Fruit fly (Drosophila melanogaster) whole organism, embryonic: ENCODE data around the gene Pop5.

ENCODE experiments used
- Atf-2 ChIP-seq: fragments of 200-800 bp; sonication (Bioruptor generic); optimal IDR thresholded peaks from 2 replicates; lab custom pipeline; 2016; ENCODE audit warnings: missing biosample characterization, missing genetic modification characterization
- Atf6 ChIP-seq: fragments of 200-800 bp; sonication (Bioruptor generic); IDR thresholded peaks from 2 replicates; pipeline ENCODE4 v1.3.6; 2022; ENCODE audit warnings: missing biosample characterization, missing genetic modification characterization
- Bteb2 ChIP-seq: fragments of 200-800 bp; sonication (Bioruptor generic); optimal IDR thresholded peaks from 2 replicates; lab custom pipeline; 2016; ENCODE audit warnings: missing biosample characterization, missing genetic modification characterization
- CG10147 ChIP-seq: fragments of 200-800 bp; sonication (Bioruptor generic); optimal IDR thresholded peaks from 2 replicates; lab custom pipeline; 2019; ENCODE audit warnings: missing biosample characterization, mild to moderate bottlenecking, missing genetic modification characterization, moderate library complexity
- CG11247 ChIP-seq: fragments of 200-800 bp; sonication (Bioruptor generic); IDR thresholded peaks from 2 replicates; pipeline ENCODE4 v1.3.6; 2022; ENCODE audit warnings: missing biosample characterization, missing genetic modification characterization
- CG11504 ChIP-seq: fragments of 200-800 bp; sonication (Bioruptor generic); optimal IDR thresholded peaks from 3 replicates; lab custom pipeline; 2019; ENCODE audit warnings: missing biosample characterization, mild to moderate bottlenecking, missing genetic modification characterization, moderate library complexity
- CG1233 ChIP-seq: fragments of 200-800 bp; sonication (Bioruptor generic); optimal IDR thresholded peaks from 4 replicates; lab custom pipeline; 2018; ENCODE audit warnings: missing biosample characterization, mild to moderate bottlenecking, missing genetic modification characterization
- CG13123 ChIP-seq: fragments of 200-800 bp; sonication (Bioruptor generic); optimal IDR thresholded peaks from 2 replicates; lab custom pipeline; 2016; ENCODE audit warnings: missing biosample characterization, missing genetic modification characterization
- CG14014 ChIP-seq: fragments of 200-800 bp; sonication (Bioruptor generic); IDR thresholded peaks from 2 replicates; pipeline ENCODE4 v1.3.6; 2022; ENCODE audit warnings: missing biosample characterization, missing genetic modification characterization
- CG15479 ChIP-seq: fragments of 200-800 bp; sonication (Bioruptor generic); optimal IDR thresholded peaks from 3 replicates; lab custom pipeline; 2019; ENCODE audit warnings: missing biosample characterization, mild to moderate bottlenecking, missing genetic modification characterization, moderate library complexity
- CG17612 ChIP-seq: fragments of 200-800 bp; sonication (Bioruptor generic); IDR thresholded peaks from 2 replicates; pipeline ENCODE4 v1.3.6; 2022; ENCODE audit warnings: missing biosample characterization, missing genetic modification characterization
- CG18011 ChIP-seq: fragments of 200-800 bp; sonication (Bioruptor generic); optimal IDR thresholded peaks from 2 replicates; lab custom pipeline; 2017; ENCODE audit warnings: missing biosample characterization, missing genetic modification characterization, mild to moderate bottlenecking, moderate library complexity, missing genotype
- CG18599 ChIP-seq: fragments of 200-800 bp; sonication (Bioruptor generic); optimal IDR thresholded peaks from 3 replicates; lab custom pipeline; 2017; ENCODE audit warnings: missing biosample characterization, missing genetic modification characterization, mild to moderate bottlenecking, moderate library complexity, missing genetic modification reagents
- CG3065 ChIP-seq: fragments of 200-800 bp; sonication (Bioruptor generic); optimal IDR thresholded peaks from 2 replicates; lab custom pipeline; 2016; ENCODE audit warnings: missing biosample characterization, missing genetic modification characterization
- CG3163 ChIP-seq: fragments of 200-800 bp; sonication (Bioruptor generic); optimal IDR thresholded peaks from 3 replicates; lab custom pipeline; 2016; ENCODE audit warnings: missing biosample characterization, missing genetic modification characterization
- CG3281 ChIP-seq: fragments of 200-800 bp; sonication (Bioruptor generic); optimal IDR thresholded peaks from 3 replicates; lab custom pipeline; 2017; ENCODE audit warnings: missing biosample characterization, mild to moderate bottlenecking, missing genetic modification characterization
- CG34376 ChIP-seq: fragments of 200-800 bp; sonication (Bioruptor generic); optimal IDR thresholded peaks from 2 replicates; lab custom pipeline; 2018; ENCODE audit warnings: missing biosample characterization, mild to moderate bottlenecking, missing genetic modification characterization
- CG34422 ChIP-seq: fragments of 200-800 bp; sonication (Bioruptor generic); IDR thresholded peaks from 3 replicates; pipeline ENCODE4 v1.3.6; 2022; ENCODE audit warnings: missing biosample characterization, missing genetic modification characterization
- CG4707 ChIP-seq: fragments of 200-800 bp; sonication (Bioruptor generic); optimal IDR thresholded peaks from 2 replicates; lab custom pipeline; 2018; ENCODE audit warnings: missing biosample characterization, mild to moderate bottlenecking, missing genetic modification characterization, moderate library complexity
- CG7745 ChIP-seq: fragments of 200-800 bp; sonication (Bioruptor generic); optimal IDR thresholded peaks from 2 replicates; lab custom pipeline; 2018; ENCODE audit warnings: missing biosample characterization, mild to moderate bottlenecking, missing genetic modification characterization, moderate library complexity
- CG9727 ChIP-seq: fragments of 200-800 bp; sonication (Bioruptor generic); optimal IDR thresholded peaks from 3 replicates; lab custom pipeline; 2017; ENCODE audit warnings: missing biosample characterization, mild to moderate bottlenecking, missing genetic modification characterization
- CG9797 ChIP-seq: fragments of 200-800 bp; sonication (Bioruptor generic); optimal IDR thresholded peaks from 3 replicates; lab custom pipeline; 2018; ENCODE audit warnings: missing biosample characterization, mild to moderate bottlenecking, missing genetic modification characterization
- Dip2 ChIP-seq: fragments of 200-800 bp; sonication (Bioruptor generic); IDR thresholded peaks from 2 replicates; pipeline ENCODE4 v1.3.6; 2022; ENCODE audit warnings: missing biosample characterization, missing genetic modification characterization
- E2f1 ChIP-seq: fragments of 200-800 bp; sonication (Bioruptor generic); IDR thresholded peaks from 2 replicates; pipeline ENCODE4 v1.3.6; 2022; ENCODE audit warnings: missing biosample characterization, missing genetic modification characterization
- Ets65A ChIP-seq: fragments of 200-800 bp; sonication (Bioruptor generic); peaks from one replicate; lab custom pipeline; 2016; ENCODE audit warnings: missing biosample characterization, missing genetic modification characterization
- Ets97D ChIP-seq: fragments of 200-800 bp; sonication (Bioruptor generic); optimal IDR thresholded peaks from 3 replicates; lab custom pipeline; 2016; ENCODE audit warnings: missing biosample characterization, missing genetic modification characterization
- Gug ChIP-seq: fragments of 200-800 bp; sonication (Bioruptor generic); IDR thresholded peaks from 4 replicates; pipeline ENCODE4 v1.3.6; 2022; ENCODE audit warnings: missing biosample characterization, missing genetic modification characterization
- Med ChIP-seq: fragments of 200-800 bp; sonication (Bioruptor generic); peaks from one replicate; lab custom pipeline; 2016; ENCODE audit warnings: missing biosample characterization, missing genetic modification characterization, mild to moderate bottlenecking, inconsistent platforms, moderate library complexity
- Meics ChIP-seq: fragments of 200-800 bp; sonication (Bioruptor generic); optimal IDR thresholded peaks from 2 replicates; lab custom pipeline; 2017; ENCODE audit warnings: missing biosample characterization, mild to moderate bottlenecking, missing genetic modification characterization
- NfI ChIP-seq: fragments of 200-800 bp; sonication (Bioruptor generic); optimal IDR thresholded peaks from 3 replicates; lab custom pipeline; 2018; ENCODE audit warnings: missing biosample characterization, mild to moderate bottlenecking, missing genetic modification characterization, moderate library complexity
- Pdp1 ChIP-seq, 2 experiments: fragments of 200-800 bp; sonication (Bioruptor generic); optimal IDR thresholded peaks; 3 replicates each; lab custom pipeline; 2016; ENCODE audit warnings: missing biosample characterization in 2 of 2, missing genetic modification characterization in 2 of 2, mild to moderate bottlenecking in 1 of 2, moderate library complexity in 1 of 2
- Spps ChIP-seq: fragments of 200-800 bp; sonication (Bioruptor generic); optimal IDR thresholded peaks from 2 replicates; lab custom pipeline; 2018; ENCODE audit warnings: missing biosample characterization, mild to moderate bottlenecking, missing genetic modification characterization
- Xbp1 ChIP-seq: fragments of 200-800 bp; sonication (Bioruptor generic); optimal IDR thresholded peaks from 3 replicates; lab custom pipeline; 2016; ENCODE audit warnings: missing biosample characterization, mild to moderate bottlenecking, missing genetic modification characterization
- aop ChIP-seq: fragments of 200-800 bp; sonication (Bioruptor generic); IDR thresholded peaks from 2 replicates; pipeline ENCODE4 v1.3.6; 2022; ENCODE audit warnings: missing biosample characterization, missing genetic modification characterization
- bowl ChIP-seq: fragments of 200-800 bp; sonication (Bioruptor generic); IDR thresholded peaks from 2 replicates; pipeline ENCODE4 v1.3.6; 2022; ENCODE audit warnings: missing biosample characterization, missing genetic modification characterization
- bsh ChIP-seq, 2 experiments: fragments of 200-800 bp; sonication (Bioruptor generic); optimal IDR thresholded peaks; 2 replicates each; lab custom pipeline; 2017 to 2018; ENCODE audit warnings: mild to moderate bottlenecking in 2 of 2, missing biosample characterization in 2 of 2, missing genetic modification characterization in 2 of 2, moderate library complexity in 1 of 2
- crc ChIP-seq: fragments of 200-800 bp; sonication (Bioruptor generic); optimal IDR thresholded peaks from 2 replicates; lab custom pipeline; 2016; ENCODE audit warnings: missing biosample characterization, missing genetic modification characterization
- crp ChIP-seq, 2 experiments: fragments of 200-800 bp; sonication (Bioruptor generic); optimal IDR thresholded peaks; 2 replicates in 1 of 2; 3 replicates in 1 of 2; lab custom pipeline; 2017; ENCODE audit warnings: missing biosample characterization in 2 of 2, missing genetic modification characterization in 2 of 2, mild to moderate bottlenecking in 1 of 2, moderate library complexity in 1 of 2
- dati ChIP-seq: fragments of 200-800 bp; sonication (Bioruptor generic); IDR thresholded peaks from 2 replicates; pipeline ENCODE4 v1.3.6; 2022; ENCODE audit warnings: missing biosample characterization, missing genetic modification characterization
- en ChIP-seq: fragments of 200-800 bp; sonication (Bioruptor generic); optimal IDR thresholded peaks from 2 replicates; lab custom pipeline; 2016; ENCODE audit warnings: missing biosample characterization, missing genetic modification characterization
- ewg ChIP-seq: fragments of 200-800 bp; sonication (Bioruptor generic); optimal IDR thresholded peaks from 3 replicates; lab custom pipeline; 2017; ENCODE audit warnings: mild to moderate bottlenecking, missing biosample characterization, missing genetic modification reagents, missing genetic modification characterization
- gcm2 ChIP-seq: fragments of 200-800 bp; sonication (Bioruptor generic); optimal IDR thresholded peaks from 2 replicates; lab custom pipeline; 2016; ENCODE audit warnings: missing biosample characterization, missing genetic modification characterization
- hbn ChIP-seq: fragments of 200-800 bp; sonication (Bioruptor generic); IDR thresholded peaks from 2 replicates; pipeline ENCODE4 v1.3.6; 2022; ENCODE audit warnings: missing biosample characterization, missing genetic modification characterization; ENCODE audit not compliant: partially characterized antibody
- kay ChIP-seq: fragments of 200-800 bp; sonication (Bioruptor generic); optimal IDR thresholded peaks from 2 replicates; lab custom pipeline; 2016; ENCODE audit warnings: missing biosample characterization, missing genetic modification characterization
- onecut ChIP-seq: fragments of 200-800 bp; sonication (Bioruptor generic); IDR thresholded peaks from 2 replicates; pipeline ENCODE4 v1.3.6; 2022; ENCODE audit warnings: missing biosample characterization, missing genetic modification characterization
- pum ChIP-seq: fragments of 200-800 bp; sonication (Bioruptor generic); optimal IDR thresholded peaks from 2 replicates; lab custom pipeline; 2016; ENCODE audit warnings: missing biosample characterization, missing genetic modification characterization
- sens-2 ChIP-seq: fragments of 200-800 bp; sonication (Bioruptor generic); IDR thresholded peaks from 2 replicates; pipeline ENCODE4 v1.3.6; 2022; ENCODE audit warnings: missing biosample characterization, missing genetic modification characterization
- sob ChIP-seq: fragments of 200-800 bp; sonication (Bioruptor generic); IDR thresholded peaks from 2 replicates; pipeline ENCODE4 v1.3.6; 2022; ENCODE audit warnings: missing biosample characterization, missing genetic modification characterization
- tin ChIP-seq: fragments of 200-800 bp; sonication (Bioruptor generic); optimal IDR thresholded peaks from 3 replicates; lab custom pipeline; 2016; ENCODE audit warnings: missing biosample characterization, missing genetic modification characterization
- tna ChIP-seq: fragments of 200-800 bp; sonication (Bioruptor generic); IDR thresholded peaks from 2 replicates; pipeline ENCODE4 v1.3.6; 2022; ENCODE audit warnings: missing biosample characterization, missing genetic modification characterization; ENCODE audit not compliant: partially characterized antibody
- trh ChIP-seq: fragments of 200-800 bp; sonication (Bioruptor generic); optimal IDR thresholded peaks from 2 replicates; lab custom pipeline; 2016; ENCODE audit warnings: missing biosample characterization, missing genetic modification characterization
- ttk ChIP-seq: fragments of 200-800 bp; sonication (Bioruptor generic); IDR thresholded peaks from 2 replicates; pipeline ENCODE4 v2.1.2; 2022; ENCODE audit warnings: missing biosample characterization, missing genetic modification characterization

The Pop5 gene

DNA sequence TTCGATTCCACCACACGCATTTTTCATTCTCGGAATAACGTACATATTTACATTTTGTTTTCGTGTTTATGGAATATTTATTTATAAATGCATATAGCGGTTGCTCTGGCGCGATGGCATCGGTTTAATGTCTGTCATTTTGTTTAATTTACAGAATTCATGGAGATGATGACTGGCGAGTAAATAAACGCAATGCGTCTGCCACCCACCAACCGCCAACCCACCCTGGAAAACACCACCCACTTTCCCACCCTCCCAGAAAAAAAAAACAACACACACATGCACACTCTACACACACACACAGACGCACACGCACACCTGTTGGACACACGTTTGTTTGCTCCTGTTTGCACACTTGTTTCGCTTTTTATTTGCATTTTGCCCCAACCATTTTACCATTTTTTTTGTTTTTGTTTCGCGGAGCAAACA lies 3.0 kb upstream of the Pop5 start (continued):
- no peak for TF ChIP-seq CG11504 (tag; lab: Kevin White, UChicago)
- TF ChIP-seq CG15479 (GFP tag; lab: Kevin White, UChicago): no peak
- no peak for TF ChIP-seq tin (GFP tag; lab: Kevin White, UChicago)
- no peak for TF ChIP-seq sens-2 (GFP tag; lab: Robert Waterston, UW)
- TF ChIP-seq CG34376 (GFP tag; lab: Kevin White, UChicago): no peak
- TF ChIP-seq CG3281: no peak
- TF ChIP-seq CG10147 (GFP tag; lab: Kevin White, UChicago): no peak
- TF ChIP-seq CG1233 (GFP tag; lab: Kevin White, UChicago): no peak
- TF ChIP-seq Pdp1 (GFP tag; optimal IDR thresholded peaks at IDR 0.05; lab: Kevin White, UChicago): no peak
- TF ChIP-seq CG9797: no peak
- TF ChIP-seq CG7745 (tag; lab: Kevin White, UChicago): no peak
- no peak for TF ChIP-seq CG14014
- peak in 1 of 2 experiments; percentile 63 for TF ChIP-seq bsh (GFP tag; optimal IDR thresholded peaks at IDR 0.05; lab: Kevin White, UChicago)
- no peak for TF ChIP-seq crp (GFP tag; optimal IDR thresholded peaks at IDR 0.05; lab: Kevin White, UChicago)
- TF ChIP-seq tna (GFP tag; lab: Robert Waterston, UW): no peak
- TF ChIP-seq Spps (tag; lab: Kevin White, UChicago): no peak
- TF ChIP-seq NfI (GFP tag; lab: Kevin White, UChicago): no peak
- no peak for TF ChIP-seq pum (GFP tag; lab: Kevin White, UChicago)
- TF ChIP-seq CG18011 (GFP tag; lab: Kevin White, UChicago): no peak
- no peak for TF ChIP-seq CG3163 (GFP tag; lab: Kevin White, UChicago)
- no peak for TF ChIP-seq bowl (GFP tag; lab: Robert Waterston, UW)
- TF ChIP-seq sob (GFP tag; lab: Robert Waterston, UW): no peak
- no peak for TF ChIP-seq gcm2 (GFP tag; lab: Kevin White, UChicago)
- no peak for TF ChIP-seq Gug (GFP tag; lab: Robert Waterston, UW)
- TF ChIP-seq CG34422: no peak; the same call in 2 of the 3 replicates
- TF ChIP-seq CG18599 (GFP tag; lab: Kevin White, UChicago): peak; percentile 47
- TF ChIP-seq onecut (GFP tag; lab: Robert Waterston, UW): no peak
- no peak for TF ChIP-seq CG13123 (GFP tag; lab: Kevin White, UChicago)
- TF ChIP-seq Med (GFP tag; lab: Kevin White, UChicago): peak; percentile 75
- no peak for TF ChIP-seq E2f1
- TF ChIP-seq Bteb2 (GFP tag; lab: Kevin White, UChicago): no peak
- no peak for TF ChIP-seq Ets97D (GFP tag; lab: Kevin White, UChicago)
- TF ChIP-seq CG17612 (GFP tag; lab: Robert Waterston, UW): no peak
- no peak for TF ChIP-seq aop (GFP tag; lab: Robert Waterston, UW)
- no peak for TF ChIP-seq crc (GFP tag; lab: Kevin White, UChicago)
- TF ChIP-seq Atf-2 (GFP tag; lab: Kevin White, UChicago): no peak
- TF ChIP-seq en (GFP tag; lab: Kevin White, UChicago): no peak
- TF ChIP-seq dati: no peak
- TF ChIP-seq ewg: no peak
- no peak for TF ChIP-seq trh (GFP tag; lab: Kevin White, UChicago)
- no peak for TF ChIP-seq Dip2 (GFP tag; lab: Robert Waterston, UW)
- TF ChIP-seq Ets65A: peak; percentile 39
- no peak for TF ChIP-seq CG9727 (GFP tag; lab: Kevin White, UChicago)
- TF ChIP-seq Atf6 (GFP tag; lab: Robert Waterston, UW): no peak
- TF ChIP-seq kay (GFP tag; lab: Kevin White, UChicago): no peak
- TF ChIP-seq Meics: no peak
- peak; percentile 41 for TF ChIP-seq CG4707
- 0 out of 2 replicates have a peak, but pooled peaks have one; percentile 23 for TF ChIP-seq CG11247 (GFP tag; lab: Robert Waterston, UW)
- no peak for TF ChIP-seq ttk (GFP tag; lab: Robert Waterston, UW)
- TF ChIP-seq hbn: no peak
- no peak for TF ChIP-seq Xbp1
- no peak for TF ChIP-seq CG3065 (GFP tag; lab: Kevin White, UChicago)
